Fruit fly (Drosophila melanogaster): Measurements from ENCODE around the gene Prp4k.

DNA sequence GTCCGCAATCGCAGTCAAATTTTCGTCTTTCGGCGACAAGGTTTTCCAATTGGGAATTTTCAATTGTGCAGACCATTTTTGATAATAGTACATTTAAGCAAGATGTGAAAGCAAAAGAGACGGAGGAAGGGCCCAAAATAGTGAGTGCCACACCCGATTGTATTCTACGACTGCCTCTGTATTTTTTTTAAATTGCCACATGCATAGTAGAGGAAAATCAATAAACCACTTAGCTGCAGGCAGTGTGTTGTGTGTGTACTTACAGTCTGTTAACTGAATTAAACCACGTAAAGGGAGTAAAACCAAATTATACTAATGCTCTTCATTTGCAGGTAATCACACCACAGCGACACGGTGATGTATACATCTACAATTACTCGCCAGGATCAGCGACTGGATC, 39.5 kb downstream of the Prp4k start:
- TF ChIP-seq psq (optimal IDR thresholded peaks at IDR 0.05) (no peak), pan (optimal IDR thresholded peaks at IDR 0.05) (no peak)
